Fruit fly (Drosophila melanogaster): ENCODE measurements around the gene jp.

- peak; percentile 4 for TF ChIP-seq Eip93F (GFP tag; optimal IDR thresholded peaks at IDR 0.05)
- no peak for TF ChIP-seq Ets96B (tag; optimal IDR thresholded peaks at IDR 0.05)
Measured at dm6 chr2L:9567398-9567856, 877 bp upstream of the jp start.

Data from whole organism, prepupa.